Worm (Caenorhabditis elegans) whole organism, L2 larva: Measurements from ENCODE around the gene C28C12.1.

Experiments used
- elt-1 ChIP-seq: fragments of 150-350 bp; optimal IDR thresholded peaks from 2 replicates; lab custom pipeline; 2014; ENCODE audit warnings: missing biosample characterization, missing genetic modification characterization
- lin-13 ChIP-seq: fragments of 150-350 bp; optimal IDR thresholded peaks from 2 replicates; lab custom pipeline; 2014; ENCODE audit warnings: missing biosample characterization, missing genetic modification reagents, missing genetic modification characterization
- lin-39 ChIP-seq: fragments of 150-350 bp; optimal IDR thresholded peaks from 2 replicates; lab custom pipeline; 2014; ENCODE audit warnings: missing biosample characterization, missing genetic modification reagents, missing genetic modification characterization
- mdl-1 ChIP-seq, 2 experiments: fragments of 150-350 bp in 1 of 2; sonication (generic microtip) in 1 of 2; optimal IDR thresholded peaks; 2 replicates each; lab custom pipeline; 2017; ENCODE audit warnings: missing biosample characterization in 2 of 2, missing genetic modification characterization in 2 of 2
- nhr-21 ChIP-seq: fragments of 150-350 bp; optimal IDR thresholded peaks from 2 replicates; lab custom pipeline; 2014; ENCODE audit warnings: missing biosample characterization, missing genetic modification characterization
- skn-1 ChIP-seq: sonication (generic microtip); optimal IDR thresholded peaks from 2 replicates; lab custom pipeline; 2017; ENCODE audit warnings: missing biosample characterization, missing genetic modification characterization

- TF ChIP-seq lin-39 (no peak), mdl-1 (tag; optimal IDR thresholded peaks at IDR 0.05; lab: Kevin White, UChicago) (no peak), skn-1 (tag; lab: Kevin White, UChicago) (no peak), nhr-21 (tag; lab: Kevin White, UChicago) (no peak), lin-13 (GFP tag; lab: Kevin White, UChicago) (no peak), elt-1 (tag; lab: Kevin White, UChicago) (no peak)
Measured at ce11 chrIV:8487183-8487582, 14.3 kb upstream of the C28C12.1 start, which contains the start of gene srlf-3.
